Worm (Caenorhabditis elegans) whole organism, L4/young adult: ENCODE results near the gene egas-4.

Experiments
- W03F9.2 ChIP-seq: fragments of 150-350 bp; optimal IDR thresholded peaks from 2 replicates; lab custom pipeline; 2014; ENCODE audit warnings: missing biosample characterization, missing genetic modification characterization
- dao-5 ChIP-seq: sonication (generic microtip); optimal IDR thresholded peaks from 2 replicates; lab custom pipeline; 2016; ENCODE audit warnings: missing genotype, missing genetic modification characterization, moderate library complexity, missing compliant biosample characterization
- him-1 ChIP-seq: sonication (generic microtip); optimal IDR thresholded peaks from 2 replicates; lab custom pipeline; 2016; ENCODE audit warnings: missing genotype, missing genetic modification reagents, missing genetic modification characterization, missing compliant biosample characterization

DNA sequence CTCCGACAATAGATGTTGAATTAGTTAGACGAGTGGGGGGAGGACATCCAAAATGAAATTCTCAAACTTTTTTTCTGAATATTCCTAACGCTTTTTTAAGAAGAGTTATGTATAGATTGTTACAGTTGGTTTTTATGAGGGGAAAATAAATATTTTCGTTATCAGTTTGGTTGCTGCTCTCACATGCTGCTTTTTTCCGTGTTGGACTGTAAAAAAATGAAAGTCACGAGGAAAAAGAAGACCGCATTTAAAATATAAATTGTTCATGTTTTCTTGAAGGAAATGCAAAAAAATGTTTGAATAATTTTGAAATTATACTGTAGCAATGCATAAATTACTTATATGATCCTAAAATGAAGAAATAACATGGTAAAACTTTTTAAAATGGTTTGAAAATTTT lies 23.2 kb upstream of the egas-4 start:
- no peak for TF ChIP-seq dao-5
- TF ChIP-seq him-1 = no peak
- no peak for TF ChIP-seq W03F9.2
